Worm (Caenorhabditis elegans) whole organism, L1 larva: ENCODE measurements around the gene F35A5.1.

Experiments
- C16A3.4 ChIP-seq: fragments of 150-350 bp; optimal IDR thresholded peaks from 2 replicates; lab custom pipeline; 2014; ENCODE audit warnings: missing biosample characterization, missing genetic modification characterization
- aly-2 ChIP-seq: fragments of 150-350 bp; optimal IDR thresholded peaks from 2 replicates; lab custom pipeline; 2014; ENCODE audit warnings: missing biosample characterization, missing genetic modification characterization
- efl-3 ChIP-seq: fragments of 200-800 bp; sonication (Bioruptor generic); optimal IDR thresholded peaks from 2 replicates; lab custom pipeline; 2018; ENCODE audit warnings: mild to moderate bottlenecking, missing genetic modification characterization, missing compliant biosample characterization
- ets-5 ChIP-seq: fragments of 200-800 bp; sonication (Bioruptor generic); IDR thresholded peaks from 2 replicates; pipeline ENCODE4 v1.3.6; 2022; ENCODE audit warnings: missing genetic modification characterization, missing compliant biosample characterization
- fos-1 ChIP-seq: fragments of 150-350 bp; optimal IDR thresholded peaks from 2 replicates; lab custom pipeline; 2014; ENCODE audit warnings: missing biosample characterization, missing genetic modification characterization
- grh-1 ChIP-seq: fragments of 200-800 bp; sonication (Bioruptor generic); IDR thresholded peaks from 2 replicates; pipeline ENCODE4 v1.3.6; 2022; ENCODE audit warnings: missing genetic modification reagents, missing genetic modification characterization, missing compliant biosample characterization
- jun-1 ChIP-seq: fragments of 150-350 bp; optimal IDR thresholded peaks from 2 replicates; lab custom pipeline; 2014; ENCODE audit warnings: missing biosample characterization, missing genetic modification reagents, missing genetic modification characterization
- nhr-28 ChIP-seq: fragments of 150-350 bp; optimal IDR thresholded peaks from 2 replicates; lab custom pipeline; 2014; ENCODE audit warnings: missing biosample characterization, missing genetic modification characterization
- ztf-11 ChIP-seq, 2 experiments: sonication (generic microtip); optimal IDR thresholded peaks; 2 replicates each; lab custom pipeline; 2016 to 2017; ENCODE audit warnings: missing genetic modification characterization in 2 of 2, missing biosample characterization in 1 of 2, missing compliant biosample characterization in 1 of 2

- TF ChIP-seq ztf-11 (tag; optimal IDR thresholded peaks at IDR 0.05; lab: Kevin White, UChicago) (no peak), fos-1 (no peak), jun-1 (tag; lab: Kevin White, UChicago) (no peak), ets-5 (GFP tag; lab: Robert Waterston, UW) (no peak), efl-3 (GFP tag; lab: Kevin White, UChicago) (no peak), aly-2 (tag; lab: Kevin White, UChicago) (no peak), C16A3.4 (tag; lab: Kevin White, UChicago) (no peak), nhr-28 (no peak), grh-1 (GFP tag; lab: Robert Waterston, UW) (no peak)
Observed at ce11 chrX:3826863-3827262, 19.6 kb downstream of the F35A5.1 start, which contains the start of gene fkh-9.
